Fruit fly (Drosophila melanogaster) whole organism, embryonic: ENCODE results near the gene CG7806.

ENCODE experiments used
- Abd-B ChIP-seq: fragments of 200-800 bp; sonication (Bioruptor generic); optimal IDR thresholded peaks from 2 replicates; lab custom pipeline; 2018; ENCODE audit warnings: missing biosample characterization, mild to moderate bottlenecking, missing genetic modification characterization, moderate library complexity
- Bteb2 ChIP-seq: fragments of 200-800 bp; sonication (Bioruptor generic); optimal IDR thresholded peaks from 2 replicates; lab custom pipeline; 2016; ENCODE audit warnings: missing biosample characterization, missing genetic modification characterization
- CG11093 ChIP-seq: fragments of 200-800 bp; sonication (Bioruptor generic); IDR thresholded peaks from 3 replicates; pipeline ENCODE4 v1.3.6; 2022; ENCODE audit warnings: missing biosample characterization, missing genetic modification characterization
- CG12104 ChIP-seq: fragments of 200-800 bp; sonication (Bioruptor generic); optimal IDR thresholded peaks from 3 replicates; lab custom pipeline; 2016; ENCODE audit warnings: missing biosample characterization, missing genetic modification characterization
- CG13296 ChIP-seq: fragments of 200-800 bp; sonication (Bioruptor generic); optimal IDR thresholded peaks from 3 replicates; lab custom pipeline; 2018; ENCODE audit warnings: missing biosample characterization, mild to moderate bottlenecking, missing genetic modification characterization
- CG14965 ChIP-seq: fragments of 200-800 bp; sonication (Bioruptor generic); optimal IDR thresholded peaks from 2 replicates; lab custom pipeline; 2016; ENCODE audit warnings: missing biosample characterization, missing genetic modification characterization, borderline replicate concordance
- CG1529 ChIP-seq: fragments of 200-800 bp; sonication (Bioruptor generic); optimal IDR thresholded peaks from 3 replicates; lab custom pipeline; 2018; ENCODE audit warnings: missing biosample characterization, missing genetic modification characterization
- CG15479 ChIP-seq: fragments of 200-800 bp; sonication (Bioruptor generic); optimal IDR thresholded peaks from 3 replicates; lab custom pipeline; 2019; ENCODE audit warnings: missing biosample characterization, mild to moderate bottlenecking, missing genetic modification characterization, moderate library complexity
- CG17361 ChIP-seq: fragments of 200-800 bp; sonication (Bioruptor generic); IDR thresholded peaks from 3 replicates; pipeline ENCODE4 v1.3.6; 2022; ENCODE audit warnings: missing biosample characterization, missing genetic modification characterization
- CG18619 ChIP-seq: fragments of 200-800 bp; sonication (Bioruptor generic); optimal IDR thresholded peaks from 3 replicates; lab custom pipeline; 2017; ENCODE audit warnings: missing biosample characterization, mild to moderate bottlenecking, missing genetic modification characterization
- CG2889 ChIP-seq: fragments of 200-800 bp; sonication (Bioruptor generic); IDR thresholded peaks from 3 replicates; pipeline ENCODE4 v1.3.6; 2022; ENCODE audit warnings: missing biosample characterization, missing genetic modification characterization
- CG32532 ChIP-seq: fragments of 200-800 bp; sonication (Bioruptor generic); IDR thresholded peaks from 2 replicates; pipeline ENCODE4 v1.3.6; 2022; ENCODE audit warnings: missing biosample characterization, missing genetic modification characterization
- CG4854 ChIP-seq: fragments of 200-800 bp; sonication (Bioruptor generic); optimal IDR thresholded peaks from 2 replicates; lab custom pipeline; 2016; ENCODE audit warnings: missing biosample characterization, missing genetic modification characterization, inconsistent platforms
- CG6765 ChIP-seq: fragments of 200-800 bp; sonication (Bioruptor generic); optimal IDR thresholded peaks from 3 replicates; lab custom pipeline; 2017; ENCODE audit warnings: missing biosample characterization, mild to moderate bottlenecking, missing genetic modification characterization
- CG7271 ChIP-seq: fragments of 200-800 bp; sonication (Bioruptor generic); optimal IDR thresholded peaks from 2 replicates; lab custom pipeline; 2018; ENCODE audit warnings: missing biosample characterization, mild to moderate bottlenecking, missing genetic modification characterization, moderate library complexity
- CG7786 ChIP-seq: fragments of 200-800 bp; sonication (Bioruptor generic); optimal IDR thresholded peaks from 2 replicates; lab custom pipeline; 2016; ENCODE audit warnings: missing biosample characterization, missing genetic modification characterization
- CG9932 ChIP-seq: fragments of 200-800 bp; sonication (Bioruptor generic); IDR thresholded peaks from 2 replicates; pipeline ENCODE4 v1.3.6; 2022; ENCODE audit warnings: missing biosample characterization, missing genetic modification characterization
- Camta ChIP-seq: fragments of 200-800 bp; sonication (Bioruptor generic); optimal IDR thresholded peaks from 2 replicates; lab custom pipeline; 2016; ENCODE audit warnings: missing biosample characterization, missing genetic modification characterization
- Dref ChIP-seq: fragments of 200-800 bp; sonication (Bioruptor generic); IDR thresholded peaks from 2 replicates; pipeline ENCODE4 v1.3.6; 2022; ENCODE audit warnings: missing biosample characterization, missing genetic modification characterization
- E2f1 ChIP-seq: fragments of 200-800 bp; sonication (Bioruptor generic); IDR thresholded peaks from 2 replicates; pipeline ENCODE4 v1.3.6; 2022; ENCODE audit warnings: missing biosample characterization, missing genetic modification characterization
- Fer3 ChIP-seq: fragments of 200-800 bp; sonication (Bioruptor generic); optimal IDR thresholded peaks from 2 replicates; lab custom pipeline; 2018; ENCODE audit warnings: missing biosample characterization, mild to moderate bottlenecking, missing genetic modification characterization, moderate library complexity
- H2.0 ChIP-seq: fragments of 200-800 bp; sonication (Bioruptor generic); IDR thresholded peaks from 2 replicates; pipeline ENCODE4 v1.3.6; 2022; ENCODE audit warnings: missing biosample characterization, missing genetic modification characterization
- Hsf ChIP-seq: fragments of 200-800 bp; sonication (Bioruptor generic); optimal IDR thresholded peaks from 3 replicates; lab custom pipeline; 2016; ENCODE audit warnings: missing biosample characterization, missing genetic modification characterization
- Scr ChIP-seq: fragments of 200-800 bp; sonication (Bioruptor generic); IDR thresholded peaks from 2 replicates; pipeline ENCODE4 v1.3.6; 2022; ENCODE audit warnings: missing biosample characterization, missing genetic modification characterization; ENCODE audit not compliant: partially characterized antibody
- Tbp ChIP-seq: fragments of >200 bp; optimal IDR thresholded peaks from 2 replicates; lab custom pipeline; 2018; ENCODE audit warnings: missing biosample characterization, missing genetic modification characterization
- abd-A ChIP-seq: fragments of 200-800 bp; sonication (Bioruptor generic); optimal IDR thresholded peaks from 3 replicates; lab custom pipeline; 2019; ENCODE audit warnings: missing biosample characterization, mild to moderate bottlenecking, missing genetic modification characterization, moderate library complexity
- ara ChIP-seq: fragments of 200-800 bp; sonication (Bioruptor generic); IDR thresholded peaks from 2 replicates; pipeline ENCODE4 v1.3.6; 2022; ENCODE audit warnings: missing biosample characterization, missing genetic modification characterization
- caup ChIP-seq: fragments of 200-800 bp; sonication (Bioruptor generic); optimal IDR thresholded peaks from 3 replicates; lab custom pipeline; 2017; ENCODE audit warnings: missing biosample characterization, mild to moderate bottlenecking, missing genetic modification characterization, moderate library complexity; ENCODE audit not compliant: severe bottlenecking
- ems ChIP-seq: fragments of 200-800 bp; sonication (Bioruptor generic); optimal IDR thresholded peaks from 3 replicates; lab custom pipeline; 2016; ENCODE audit warnings: missing biosample characterization, missing genetic modification characterization
- gem ChIP-seq: fragments of 200-800 bp; sonication (Bioruptor generic); optimal IDR thresholded peaks from 2 replicates; lab custom pipeline; 2019; ENCODE audit warnings: missing biosample characterization, mild to moderate bottlenecking, missing genetic modification characterization, moderate library complexity
- gt ChIP-seq: fragments of 200-800 bp; sonication (Bioruptor generic); IDR thresholded peaks from 2 replicates; pipeline ENCODE4 v1.3.6; 2022; ENCODE audit warnings: missing biosample characterization, missing genetic modification characterization
- kah ChIP-seq: fragments of 200-800 bp; sonication (Bioruptor generic); optimal IDR thresholded peaks from 2 replicates; lab custom pipeline; 2018; ENCODE audit warnings: missing biosample characterization, mild to moderate bottlenecking, missing genetic modification characterization
- pb ChIP-seq: fragments of 200-800 bp; sonication (Bioruptor generic); optimal IDR thresholded peaks from 3 replicates; lab custom pipeline; 2016; ENCODE audit warnings: missing biosample characterization, missing genetic modification characterization
- prd ChIP-seq, 3 experiments: fragments of >200 bp in 2 of 3; fragments of 200-800 bp in 1 of 3; sonication (Bioruptor generic) in 1 of 3; optimal IDR thresholded peaks in 2 of 3; IDR thresholded peaks in 1 of 3; 2 replicates in 2 of 3; 3 replicates in 1 of 3; pipeline versions ENCODE4 v1.3.6 to Lab custom; 2017 to 2022; ENCODE audit warnings: missing biosample characterization in 1 of 3, missing genetic modification characterization in 1 of 3
- ranshi ChIP-seq: fragments of 200-800 bp; sonication (Bioruptor generic); IDR thresholded peaks from 2 replicates; pipeline ENCODE4 v1.3.6; 2022; ENCODE audit warnings: missing biosample characterization, missing genetic modification characterization
- scrt ChIP-seq: fragments of 200-800 bp; sonication (Bioruptor generic); optimal IDR thresholded peaks from 2 replicates; lab custom pipeline; 2018; ENCODE audit warnings: missing biosample characterization, mild to moderate bottlenecking, missing genetic modification characterization, moderate library complexity
- stwl ChIP-seq: fragments of 200-800 bp; sonication (Bioruptor generic); optimal IDR thresholded peaks from 3 replicates; lab custom pipeline; 2018; ENCODE audit warnings: missing biosample characterization, mild to moderate bottlenecking, missing genetic modification characterization, moderate library complexity
- tap ChIP-seq: fragments of 200-800 bp; optimal IDR thresholded peaks from 3 replicates; lab custom pipeline; 2019; ENCODE audit warnings: missing biosample characterization, mild to moderate bottlenecking, missing genetic modification characterization, moderate library complexity
- tgo ChIP-seq: fragments of 200-800 bp; sonication (Bioruptor generic); IDR thresholded peaks from 3 replicates; pipeline ENCODE4 v1.3.6; 2022; ENCODE audit warnings: missing biosample characterization, missing genetic modification characterization
- tll ChIP-seq, 2 experiments: fragments of 200-800 bp in 1 of 2; fragments of >200 bp in 1 of 2; sonication (Bioruptor generic) in 1 of 2; optimal IDR thresholded peaks; 2 replicates each; lab custom pipeline; 2017 to 2019; ENCODE audit warnings: missing biosample characterization in 2 of 2, missing genetic modification characterization in 2 of 2, mild to moderate bottlenecking in 1 of 2, moderate library complexity in 1 of 2
- wor ChIP-seq: fragments of 200-800 bp; sonication (Bioruptor generic); IDR thresholded peaks from 2 replicates; pipeline ENCODE4 v1.3.6; 2022; ENCODE audit warnings: missing biosample characterization, missing genetic modification characterization
- zfh2 ChIP-seq: fragments of 200-800 bp; sonication (Bioruptor generic); optimal IDR thresholded peaks from 2 replicates; lab custom pipeline; 2016; ENCODE audit warnings: missing biosample characterization, missing genetic modification characterization

Gene CG7806

dm6 chr2L:8277561-8278201 lies 33.5 kb upstream of the CG7806 start (continued):
- TF ChIP-seq CG7786 (peak; percentile 75), CG12104 (GFP tag; lab: Kevin White, UChicago) (peak; percentile 98), tap (peak; percentile 93), kah (peak; percentile 95), ranshi (GFP tag; lab: Robert Waterston, UW) (peak; percentile 98), Dref (GFP tag; lab: Robert Waterston, UW) (no peak), caup (peak; percentile 94), CG17361 (GFP tag; lab: Robert Waterston, UW) (peak; percentile 99), CG7271 (tag; lab: Kevin White, UChicago) (peak; percentile 92), Fer3 (tag; lab: Kevin White, UChicago) (peak; percentile 96), E2f1 (GFP tag; lab: Robert Waterston, UW) (peak; percentile 99), CG9932 (peak; percentile 93), wor (GFP tag; lab: Robert Waterston, UW) (peak; percentile 97), stwl (tag; lab: Kevin White, UChicago) (peak; percentile 90), gt (peak; percentile 97), pb (peak; percentile 61), Abd-B (GFP tag; lab: Kevin White, UChicago) (peak; percentile 93), CG32532 (GFP tag; lab: Robert Waterston, UW) (peak; percentile 97), CG11093 (GFP tag; lab: Robert Waterston, UW) (peak; percentile 97), CG2889 (peak; percentile 98), Bteb2 (GFP tag; lab: Kevin White, UChicago) (peak; percentile 93), tgo (GFP tag; lab: Robert Waterston, UW) (peak; percentile 99), abd-A (peak; percentile 69), CG6765 (GFP tag; lab: Kevin White, UChicago) (peak; percentile 91), tll (GFP tag; optimal IDR thresholded peaks at IDR 0.05; lab: Kevin White, UChicago) (peak in 1 of 2 experiments; percentile 18), Scr (GFP tag; lab: Robert Waterston, UW) (no peak), gem (tag; lab: Kevin White, UChicago) (peak; percentile 99), Hsf (GFP tag; lab: Kevin White, UChicago) (peak; percentile 96), zfh2 (GFP tag; lab: Kevin White, UChicago) (peak; percentile 67), CG1529 (GFP tag; lab: Kevin White, UChicago) (peak; percentile 98), ara (GFP tag; lab: Robert Waterston, UW) (peak; percentile 99), scrt (GFP tag; lab: Kevin White, UChicago) (peak; percentile 92), prd (optimal IDR thresholded peaks at IDR 0.05; lab: Kevin White, UChicago) (no peak), prd (GFP tag; IDR thresholded peaks at IDR 0.05; lab: Robert Waterston, UW) (peak; percentile 99), CG4854 (peak; percentile 90), CG15479 (GFP tag; lab: Kevin White, UChicago) (peak; percentile 79), ems (GFP tag; lab: Kevin White, UChicago) (peak; percentile 96), H2.0 (GFP tag; lab: Robert Waterston, UW) (peak; percentile 98), CG13296 (GFP tag; lab: Kevin White, UChicago) (peak; percentile 97), Tbp (GFP tag; lab: Kevin White, UChicago) (no peak), CG14965 (GFP tag; lab: Kevin White, UChicago) (peak; percentile 68), CG18619 (GFP tag; lab: Kevin White, UChicago) (peak; percentile 95), Camta (peak; percentile 95)
